Worm (Caenorhabditis elegans): ENCODE data around the gene let-19.

DNA sequence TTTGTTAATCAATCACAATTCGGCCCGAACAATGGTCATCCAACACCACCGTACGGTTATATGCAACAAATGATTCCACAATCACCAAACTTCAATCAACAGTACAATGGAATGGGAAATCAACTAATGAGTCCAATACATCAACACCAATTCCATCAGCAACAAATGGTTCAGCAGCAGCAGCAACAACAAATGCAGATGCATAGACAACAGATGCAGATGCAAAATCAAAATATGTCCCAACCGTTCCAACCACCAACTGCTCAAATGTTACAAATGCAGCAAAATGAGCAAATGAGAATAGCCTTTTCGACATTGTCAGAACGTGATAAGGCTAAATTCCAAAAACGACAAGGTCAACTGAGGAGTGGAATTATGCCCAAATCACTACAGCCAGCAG is 5.7 kb downstream of the let-19 start:
- TF ChIP-seq unc-39 (tag; optimal IDR thresholded peaks at IDR 0.05), result no peak
- no peak for TF ChIP-seq elt-1 (tag; optimal IDR thresholded peaks at IDR 0.05; ENCODE audit: borderline replicate concordance, insufficient read depth)
- TF ChIP-seq snpc-4 (tag; optimal IDR thresholded peaks at IDR 0.05), result no peak
- TF ChIP-seq ceh-39 (tag; optimal IDR thresholded peaks at IDR 0.05), result no peak
- no peak for TF ChIP-seq pha-4 (tag; optimal IDR thresholded peaks at IDR 0.05)
- no peak for TF ChIP-seq tbx-8 (GFP tag; optimal IDR thresholded peaks at IDR 0.05)
- TF ChIP-seq elt-3 (tag; optimal IDR thresholded peaks at IDR 0.05), result no peak
- no peak for TF ChIP-seq flh-1 (GFP tag; optimal IDR thresholded peaks at IDR 0.05)
- no peak for TF ChIP-seq nhr-28 (tag; optimal IDR thresholded peaks at IDR 0.05)
- TF ChIP-seq unc-62 (GFP tag; optimal IDR thresholded peaks at IDR 0.05), result no peak
- TF ChIP-seq lsy-2 (tag; optimal IDR thresholded peaks at IDR 0.05), result no peak

All from whole organism, mixed stage, embryonic.